Fruit fly (Drosophila melanogaster): ENCODE results near the gene msl-1.

Gene msl-1

dm6 chr2L:18658108-18658507 is 30.5 kb downstream of the msl-1 start (continued):
- peak; percentile 24 for TF ChIP-seq CG10267 (tag; optimal IDR thresholded peaks at IDR 0.05)
- TF ChIP-seq sc (optimal IDR thresholded peaks at IDR 0.05), result no peak
- no peak for TF ChIP-seq sc (GFP tag; optimal IDR thresholded peaks at IDR 0.05)
- peak; percentile 72 for TF ChIP-seq CG11504 (tag; optimal IDR thresholded peaks at IDR 0.05)
- peak; percentile 53 for TF ChIP-seq lab (GFP tag; optimal IDR thresholded peaks at IDR 0.05)
- no peak for TF ChIP-seq H15 (GFP tag; IDR thresholded peaks at IDR 0.05)
- TF ChIP-seq scrt (GFP tag; optimal IDR thresholded peaks at IDR 0.05), result peak; percentile 12
- peak; percentile 25; the same call in 1 of the 2 replicates for TF ChIP-seq Xrp1 (GFP tag; IDR thresholded peaks at IDR 0.05)
- TF ChIP-seq Ada2b (GFP tag; IDR thresholded peaks at IDR 0.05), result peak; percentile 51; the same call in 1 of the 2 replicates
- TF ChIP-seq CG2712 (tag; optimal IDR thresholded peaks at IDR 0.05), result peak; percentile 25
- peak; percentile 35 for TF ChIP-seq cwo (GFP tag; optimal IDR thresholded peaks at IDR 0.05)
- TF ChIP-seq CG11696 (GFP tag; IDR thresholded peaks at IDR 0.05), result 0 out of 2 replicates have a peak, but pooled peaks have one; percentile 18
- peak; percentile 14 for TF ChIP-seq Fer3 (tag; optimal IDR thresholded peaks at IDR 0.05)
- TF ChIP-seq row (GFP tag; IDR thresholded peaks at IDR 0.05), result peak; percentile 35; the same call in 1 of the 3 replicates
- TF ChIP-seq CG9727 (GFP tag; optimal IDR thresholded peaks at IDR 0.05), result peak; percentile 39
- TF ChIP-seq CG10565 (GFP tag; optimal IDR thresholded peaks at IDR 0.05), result no peak
- TF ChIP-seq CG13424 (tag; optimal IDR thresholded peaks at IDR 0.05), result peak; percentile 13
- TF ChIP-seq Fer1 (GFP tag; optimal IDR thresholded peaks at IDR 0.05), result peak; percentile 54
- peak; percentile 23 for TF ChIP-seq Hmr (GFP tag; optimal IDR thresholded peaks at IDR 0.05)
- peak in 1 of 2 experiments; percentile 5 for TF ChIP-seq Eip74EF (GFP tag; optimal IDR thresholded peaks at IDR 0.05)
- TF ChIP-seq CG2678 (tag; optimal IDR thresholded peaks at IDR 0.05), result peak; percentile 72
- TF ChIP-seq nmo (GFP tag; optimal IDR thresholded peaks at IDR 0.05), result peak; percentile 38
- TF ChIP-seq repo (GFP tag; optimal IDR thresholded peaks at IDR 0.05), result no peak
- peak; percentile 9 for TF ChIP-seq CG18619 (GFP tag; optimal IDR thresholded peaks at IDR 0.05)

DNA sequence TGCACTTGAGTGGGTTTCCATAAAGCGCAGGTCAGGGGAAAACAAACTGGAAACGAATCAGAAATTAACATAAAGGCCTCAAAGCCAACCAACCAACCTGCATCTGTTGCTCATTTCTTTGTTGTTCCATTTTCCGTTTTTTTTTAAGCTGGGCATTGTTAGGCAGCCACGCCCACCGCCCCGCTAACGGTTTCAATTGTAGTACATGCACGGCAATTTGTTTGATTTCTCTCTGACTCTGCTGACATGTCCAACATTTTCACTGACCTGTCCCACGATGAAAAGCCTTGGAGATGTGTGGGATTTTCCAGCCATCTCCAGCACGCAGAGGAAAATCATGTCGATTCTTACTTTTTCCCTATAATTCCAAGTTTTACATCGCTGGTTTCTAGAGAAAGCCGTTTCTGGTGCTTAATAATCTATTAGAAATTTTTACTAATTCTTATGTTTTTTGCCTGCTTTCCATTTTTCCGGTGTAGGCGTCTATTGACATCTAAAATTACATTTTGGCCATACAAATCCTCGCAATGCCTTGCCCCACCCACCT is 31.8 kb downstream of the msl-1 start:
- TF ChIP-seq ken (GFP tag; IDR thresholded peaks at IDR 0.05) (no peak), CG6791 (GFP tag; IDR thresholded peaks at IDR 0.05; ENCODE audit: partially characterized antibody) (no peak), da (GFP tag; optimal IDR thresholded peaks at IDR 0.05) (no peak), mirr (GFP tag; optimal IDR thresholded peaks at IDR 0.05) (no peak), prd (optimal IDR thresholded peaks at IDR 0.05) (no peak), prd (GFP tag; IDR thresholded peaks at IDR 0.05) (0 out of 3 replicates have a peak, but pooled peaks have one; percentile 9), ato (GFP tag; IDR thresholded peaks at IDR 0.05; ENCODE audit: partially characterized antibody) (no peak), kni (GFP tag; optimal IDR thresholded peaks at IDR 0.05) (peak; percentile 76), az2 (GFP tag; optimal IDR thresholded peaks at IDR 0.05) (no peak), Max (GFP tag; optimal IDR thresholded peaks at IDR 0.05) (no peak), z (GFP tag; IDR thresholded peaks at IDR 0.05) (no peak), Atf-2 (GFP tag; optimal IDR thresholded peaks at IDR 0.05) (no peak), CG13624 (GFP tag; optimal IDR thresholded peaks at IDR 0.05) (no peak), oc (tag; optimal IDR thresholded peaks at IDR 0.05) (peak; percentile 58), CG3995 (GFP tag; optimal IDR thresholded peaks at IDR 0.05) (no peak), esg (GFP tag; conservative IDR thresholded peaks at IDR 0.05) (no peak), pum (GFP tag; optimal IDR thresholded peaks at IDR 0.05) (no peak), ham (GFP tag; IDR thresholded peaks at IDR 0.05) (no peak), sens (GFP tag) (peak; percentile 84), sqz (GFP tag; optimal IDR thresholded peaks at IDR 0.05) (peak; percentile 40), maf-S (GFP tag; optimal IDR thresholded peaks at IDR 0.05) (no peak), CG15601 (tag; optimal IDR thresholded peaks at IDR 0.05) (no peak), abd-A (tag; optimal IDR thresholded peaks at IDR 0.05) (no peak), kah (GFP tag; optimal IDR thresholded peaks at IDR 0.05) (no peak), ewg (GFP tag; optimal IDR thresholded peaks at IDR 0.05) (no peak), dpn (GFP tag; optimal IDR thresholded peaks at IDR 0.05) (no peak), lab (GFP tag; optimal IDR thresholded peaks at IDR 0.05) (peak; percentile 10), crc (GFP tag; optimal IDR thresholded peaks at IDR 0.05) (no peak)
